Fruit fly (Drosophila melanogaster) whole organism: ENCODE results near the gene CG17801.

Experiments used
- CG8478 ChIP-seq: fragments of >200 bp; optimal IDR thresholded peaks from 2 replicates; lab custom pipeline; 2018; ENCODE audit warnings: inconsistent platforms
- Dll ChIP-seq: fragments of >200 bp; optimal IDR thresholded peaks from 2 replicates; lab custom pipeline; 2017
- EcR ChIP-seq, 2 experiments: fragments of >200 bp; optimal IDR thresholded peaks; 2 replicates each; lab custom pipeline; 2017; ENCODE audit warnings: missing biosample characterization in 2 of 2, missing genetic modification characterization in 2 of 2, missing genetic modification reagents in 2 of 2
- pan ChIP-seq: fragments of >200 bp; optimal IDR thresholded peaks from 2 replicates; lab custom pipeline; 2017
- psq ChIP-seq: fragments of >200 bp; optimal IDR thresholded peaks from 2 replicates; lab custom pipeline; 2017

- TF ChIP-seq psq (lab: Kevin White, UChicago) (no peak), pan (lab: Kevin White, UChicago) (no peak), Dll (lab: Kevin White, UChicago) (no peak), CG8478 (lab: Kevin White, UChicago) (no peak), EcR (GFP tag; optimal IDR thresholded peaks at IDR 0.05; lab: Kevin White, UChicago) (no peak)
Measured at dm6 chr3R:17776952-17777407, 29.9 kb downstream of the CG17801 start.
